Worm (Caenorhabditis elegans): ENCODE data around the gene T24H7.9.
A peak's percentile ranks its signal among the peaks of the same experiment; 100 is the strongest.

Gene T24H7.9

ce11 chrII:6241758-6242157 is 6.5 kb upstream of the T24H7.9 start, which contains the start of gene T24H7.8:
Gene T24H7.8, plus strand, starts transcription at chrII:6242058.
- TF ChIP-seq F44E2.7 (GFP tag; IDR thresholded peaks at IDR 0.05) (no peak), mxl-2 (GFP tag; conservative IDR thresholded peaks at IDR 0.05) (no peak), madf-5 (GFP tag; IDR thresholded peaks at IDR 0.05) (no peak)

- TF ChIP-seq hlh-11 (tag; optimal IDR thresholded peaks at IDR 0.05) (peak; percentile 59), unc-62 (GFP tag; optimal IDR thresholded peaks at IDR 0.05 in 1 of 2) (peak in 1 of 2 experiments; percentile 60), unc-62 (tag; optimal IDR thresholded peaks at IDR 0.05) (no peak), nhr-6 (tag; optimal IDR thresholded peaks at IDR 0.05) (peak; percentile 49), hlh-30 (tag; optimal IDR thresholded peaks at IDR 0.05; ENCODE audit: insufficient read depth) (peak; percentile 49), mdl-1 (tag; optimal IDR thresholded peaks at IDR 0.05) (peak in 1 of 2 experiments; percentile 27), hif-1 (tag; optimal IDR thresholded peaks at IDR 0.05) (no peak), daf-16 (GFP tag; optimal IDR thresholded peaks at IDR 0.05) (peak in 1 of 2 experiments; percentile 44), daf-16 (tag; optimal IDR thresholded peaks at IDR 0.05) (peak; percentile 65), madf-9 (GFP tag; conservative IDR thresholded peaks at IDR 0.05) (peak; percentile 49; the same call in 1 of the 2 replicates), hmg-1.1 (GFP tag; IDR thresholded peaks at IDR 0.05) (peak; percentile 32; the same call in 1 of the 2 replicates), pha-4 (GFP tag; IDR thresholded peaks at IDR 0.05) (no peak), pha-4 (tag; optimal IDR thresholded peaks at IDR 0.05) (no peak)
Observed at ce11 chrII:6236093-6236945, 1.0 kb upstream of the T24H7.9 start.

- TF ChIP-seq zfp-3 (GFP tag; conservative IDR thresholded peaks at IDR 0.05) (no peak), ces-1 (GFP tag; optimal IDR thresholded peaks at IDR 0.05) (peak; percentile 26)
Observed at ce11 chrII:6230116-6230515, 5.2 kb downstream of the T24H7.9 start.

- TF ChIP-seq aha-1 (tag) (peak; percentile 28), Y48G9A.11 (GFP tag; IDR thresholded peaks at IDR 0.05) (no peak), fkh-10 (GFP tag; optimal IDR thresholded peaks at IDR 0.05) (peak; percentile 32)
Observed at ce11 chrII:6226995-6227394, 8.3 kb downstream of the T24H7.9 start, which contains the start of gene srsy-2. Gene srsy-2, minus strand, starts transcription at chrII:6227095.

ce11 chrII:6223755-6224154 is 11.6 kb downstream of the T24H7.9 start:
- TF ChIP-seq aha-1 (tag) (no peak), zip-2 (tag; optimal IDR thresholded peaks at IDR 0.05) (no peak), Y75B8A.6 (GFP tag; IDR thresholded peaks at IDR 0.05) (no peak), dmd-6 (GFP tag; IDR thresholded peaks at IDR 0.05) (no peak), ceh-28 (tag; optimal IDR thresholded peaks at IDR 0.05) (no peak)

ce11 chrII:6222558-6222957 is 12.7 kb downstream of the T24H7.9 start, which contains the start of gene C30B5.6:
Gene C30B5.6, minus strand, starts transcription at chrII:6222658.
- TF ChIP-seq hmg-1.1 (GFP tag; IDR thresholded peaks at IDR 0.05) (no peak), F37D6.2 (tag; optimal IDR thresholded peaks at IDR 0.05) (no peak), saeg-2 (GFP tag; IDR thresholded peaks at IDR 0.05) (no peak), zip-11 (GFP tag; IDR thresholded peaks at IDR 0.05) (no peak), aha-1 (tag) (peak; percentile 29)

ce11 chrII:6221470-6221869 is 13.8 kb downstream of the T24H7.9 start:
- peak in 1 of 2 experiments; percentile 92 for TF ChIP-seq unc-62 (GFP tag; optimal IDR thresholded peaks at IDR 0.05 in 1 of 2)
- no peak for TF ChIP-seq unc-62 (tag; optimal IDR thresholded peaks at IDR 0.05)
- no peak for TF ChIP-seq nhr-10 (tag; optimal IDR thresholded peaks at IDR 0.05)

Measured in whole organism, L4 larva.